Fruit fly (Drosophila melanogaster): Measurements from ENCODE around the gene fon.
A peak's percentile ranks its signal among the peaks of the same experiment; 100 is the strongest.

Gene fon

DNA sequence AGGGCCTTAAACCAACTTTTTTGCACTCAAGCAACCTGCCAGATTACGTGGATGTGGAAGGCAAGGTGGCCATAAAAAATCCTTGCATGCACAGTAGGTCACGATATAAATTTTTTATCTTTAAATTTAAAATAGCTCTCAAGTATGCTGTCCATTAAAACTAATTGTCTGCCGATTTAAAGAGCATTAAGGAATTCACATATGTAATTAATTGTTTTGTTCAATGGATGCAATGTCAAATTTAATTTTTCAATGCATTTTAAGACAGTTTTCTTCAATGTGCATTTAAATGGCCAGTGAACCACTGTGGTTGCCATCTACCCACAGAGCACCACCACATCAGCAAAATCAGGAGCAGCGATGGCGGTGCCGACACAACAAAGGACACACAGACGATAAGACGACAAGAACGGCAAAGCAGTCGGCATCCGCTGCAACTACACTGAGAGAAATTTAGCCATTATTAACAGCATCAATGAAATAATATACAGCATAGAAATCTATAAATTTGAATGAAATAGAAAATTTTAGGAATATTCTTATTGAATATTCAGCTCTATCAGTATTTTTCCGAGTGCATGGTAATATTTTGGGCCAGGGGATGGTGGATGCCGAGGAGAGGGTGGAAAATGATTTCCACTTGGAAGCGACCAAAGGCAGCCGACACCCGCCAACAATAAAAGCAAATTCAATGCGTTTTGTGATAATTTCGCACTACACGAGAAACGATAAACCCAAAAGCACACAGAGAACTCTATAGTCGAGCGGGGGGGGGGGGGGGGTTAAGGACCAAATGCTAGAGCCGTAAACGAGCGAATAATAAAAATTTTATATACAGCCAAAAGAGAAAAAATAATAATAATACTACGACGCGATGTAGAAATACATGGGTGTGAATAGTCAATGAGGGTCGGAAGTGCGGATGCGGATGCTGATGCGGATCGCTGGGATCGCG is 8.6 kb downstream of the fon start (continued):
- TF ChIP-seq sob (GFP tag; IDR thresholded peaks at IDR 0.05) (no peak), CG2199 (GFP tag; IDR thresholded peaks at IDR 0.05) (no peak), kay (GFP tag; optimal IDR thresholded peaks at IDR 0.05) (no peak), CG10366 (GFP tag; IDR thresholded peaks at IDR 0.05) (0 out of 2 replicates have a peak, but pooled peaks have one; percentile 31), repo (GFP tag; optimal IDR thresholded peaks at IDR 0.05) (no peak), crol (GFP tag; IDR thresholded peaks at IDR 0.05) (peak; percentile 64), cas (GFP tag; IDR thresholded peaks at IDR 0.05) (no peak), CG9797 (GFP tag; optimal IDR thresholded peaks at IDR 0.05) (no peak), CG3847 (GFP tag; IDR thresholded peaks at IDR 0.05) (no peak; the same call in 1 of the 2 replicates), CG30431 (GFP tag; optimal IDR thresholded peaks at IDR 0.05) (peak; percentile 46), pros (GFP tag; optimal IDR thresholded peaks at IDR 0.05) (peak; percentile 71), CG14667 (GFP tag; IDR thresholded peaks at IDR 0.05) (peak; percentile 33; the same call in 1 of the 2 replicates), gsb (GFP tag; IDR thresholded peaks at IDR 0.05) (no peak), CG8089 (GFP tag; optimal IDR thresholded peaks at IDR 0.05) (no peak), CG10462 (GFP tag; optimal IDR thresholded peaks at IDR 0.05) (peak; percentile 19), scrt (GFP tag; optimal IDR thresholded peaks at IDR 0.05) (peak; percentile 37), Mad (GFP tag; optimal IDR thresholded peaks at IDR 0.05) (peak; percentile 23), cad (GFP tag; optimal IDR thresholded peaks at IDR 0.05) (no peak), ab (GFP tag; optimal IDR thresholded peaks at IDR 0.05) (no peak), Optix (GFP tag; IDR thresholded peaks at IDR 0.05) (no peak), CG4820 (GFP tag; optimal IDR thresholded peaks at IDR 0.05) (peak; percentile 19), Lim3 (GFP tag; IDR thresholded peaks at IDR 0.05) (no peak), bab2 (GFP tag; optimal IDR thresholded peaks at IDR 0.05) (no peak), cwo (GFP tag; optimal IDR thresholded peaks at IDR 0.05) (no peak), CG17568 (GFP tag; optimal IDR thresholded peaks at IDR 0.05) (no peak), CG2202 (tag; optimal IDR thresholded peaks at IDR 0.05) (peak; percentile 50), HLH3B (GFP tag; IDR thresholded peaks at IDR 0.05) (peak; percentile 22; the same call in 1 of the 2 replicates), HLHmδ (GFP tag; optimal IDR thresholded peaks at IDR 0.05) (no peak), Six4 (GFP tag; optimal IDR thresholded peaks at IDR 0.05) (no peak), Ravus (GFP tag; IDR thresholded peaks at IDR 0.05) (no peak), pzg (GFP tag; optimal IDR thresholded peaks at IDR 0.05) (no peak), CG16863 (GFP tag; optimal IDR thresholded peaks at IDR 0.05) (peak; percentile 3), zfh1 (GFP tag; IDR thresholded peaks at IDR 0.05) (peak; percentile 61; the same call in 2 of the 3 replicates), unc-4 (GFP tag; IDR thresholded peaks at IDR 0.05; ENCODE audit: partially characterized antibody) (no peak), CG9609 (GFP tag; optimal IDR thresholded peaks at IDR 0.05) (no peak), CG6175 (GFP tag; IDR thresholded peaks at IDR 0.05) (no peak), CG13123 (GFP tag; optimal IDR thresholded peaks at IDR 0.05) (no peak), CG1792 (GFP tag; optimal IDR thresholded peaks at IDR 0.05) (peak; percentile 5), CG14014 (GFP tag; IDR thresholded peaks at IDR 0.05) (no peak), maf-S (GFP tag; optimal IDR thresholded peaks at IDR 0.05) (no peak), btn (GFP tag; optimal IDR thresholded peaks at IDR 0.05) (peak; percentile 29), bsh (GFP tag; optimal IDR thresholded peaks at IDR 0.05) (peak in 1 of 2 experiments; percentile 69), Aef1 (GFP tag; IDR thresholded peaks at IDR 0.05) (no peak), CG11723 (GFP tag; optimal IDR thresholded peaks at IDR 0.05) (no peak), fd3F (GFP tag; optimal IDR thresholded peaks at IDR 0.05) (no peak), Atf3 (GFP tag; optimal IDR thresholded peaks at IDR 0.05) (no peak), insv (GFP tag; optimal IDR thresholded peaks at IDR 0.05) (no peak), Hr3 (GFP tag; optimal IDR thresholded peaks at IDR 0.05) (peak; percentile 35), Vsx1 (GFP tag; optimal IDR thresholded peaks at IDR 0.05) (no peak), CG15269 (tag; optimal IDR thresholded peaks at IDR 0.05) (peak; percentile 23)
